Fruit fly (Drosophila melanogaster): ENCODE results near the gene CG14292.

CG14292 gene

DNA sequence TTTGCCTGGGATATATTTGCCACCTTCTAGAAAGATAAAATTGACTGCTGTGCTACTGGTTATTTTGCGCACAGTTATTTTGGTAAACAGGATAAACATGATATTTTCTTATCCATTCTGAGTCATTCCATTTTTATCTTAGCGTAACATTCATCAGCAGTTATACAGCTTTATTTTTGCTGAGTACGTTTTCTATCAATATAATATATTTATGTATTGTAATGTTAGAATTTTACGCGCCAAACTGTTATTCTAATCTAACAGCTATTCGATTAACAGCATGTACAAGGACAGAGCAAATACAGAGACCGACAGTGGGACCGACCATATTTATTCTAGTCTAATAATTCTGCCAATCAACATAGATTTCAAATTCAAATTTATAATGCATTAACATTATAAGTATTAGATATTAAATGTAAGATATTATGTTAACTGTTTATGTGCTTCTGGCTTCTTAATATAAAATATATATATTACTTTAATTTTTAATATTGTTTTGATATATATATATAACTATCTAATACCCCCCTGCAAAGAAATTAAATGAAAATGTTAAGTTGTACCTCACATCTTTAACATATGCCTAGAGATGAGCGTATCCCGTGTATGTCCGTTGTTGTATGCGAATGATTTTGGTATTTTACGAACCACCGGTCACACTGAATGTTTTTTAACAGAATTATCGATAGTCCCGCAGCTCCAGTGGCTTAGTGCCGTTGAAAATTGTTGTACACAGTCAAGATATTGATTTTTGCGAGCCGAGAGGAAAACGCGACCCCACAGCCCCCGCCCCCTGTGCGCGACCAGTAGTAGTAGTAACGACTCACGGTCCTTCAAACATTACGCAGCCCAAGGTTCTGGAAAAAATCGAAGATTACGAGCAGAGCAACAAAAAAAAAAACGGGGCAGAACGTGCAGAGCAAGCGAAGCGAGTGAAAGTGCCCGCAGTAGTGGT, 745 bp upstream of the CG14292 start, which contains the start of gene EndoA (continued):
- TF ChIP-seq MESR4 (GFP tag; optimal IDR thresholded peaks at IDR 0.05): peak; percentile 95
- TF ChIP-seq gsb (GFP tag; IDR thresholded peaks at IDR 0.05): 0 out of 2 replicates have a peak, but pooled peaks have one; percentile 19
- TF ChIP-seq CG6683 (GFP tag; optimal IDR thresholded peaks at IDR 0.05): no peak
- TF ChIP-seq onecut (GFP tag; IDR thresholded peaks at IDR 0.05): peak; percentile 100
- TF ChIP-seq Fer1 (GFP tag; optimal IDR thresholded peaks at IDR 0.05): peak; percentile 58
- TF ChIP-seq grn (GFP tag; optimal IDR thresholded peaks at IDR 0.05): no peak
- TF ChIP-seq wek (GFP tag; optimal IDR thresholded peaks at IDR 0.05): no peak
- TF ChIP-seq CG17359 (tag; optimal IDR thresholded peaks at IDR 0.05): peak; percentile 42
- TF ChIP-seq CG10654 (GFP tag; optimal IDR thresholded peaks at IDR 0.05): peak; percentile 33
- TF ChIP-seq CG1233 (GFP tag; optimal IDR thresholded peaks at IDR 0.05): peak; percentile 31
- peak; percentile 58 for TF ChIP-seq CG13424 (tag; optimal IDR thresholded peaks at IDR 0.05)
- peak; percentile 43 for TF ChIP-seq Ets97D (GFP tag; optimal IDR thresholded peaks at IDR 0.05)
- TF ChIP-seq Dbx (GFP tag; IDR thresholded peaks at IDR 0.05): 0 out of 3 replicates have a peak, but pooled peaks have one; percentile 52
- TF ChIP-seq jumu (GFP tag; optimal IDR thresholded peaks at IDR 0.05): peak; percentile 16
- peak; percentile 67 for TF ChIP-seq gfzf (GFP tag; optimal IDR thresholded peaks at IDR 0.05)
- TF ChIP-seq BtbVII (GFP tag; optimal IDR thresholded peaks at IDR 0.05): no peak
- no peak for TF ChIP-seq CG43689 (GFP tag; IDR thresholded peaks at IDR 0.05)
- 0 out of 2 replicates have a peak, but pooled peaks have one; percentile 7 for TF ChIP-seq CG9215 (GFP tag; IDR thresholded peaks at IDR 0.05)
- peak; percentile 36 for TF ChIP-seq Antp (GFP tag; optimal IDR thresholded peaks at IDR 0.05)
- TF ChIP-seq crol (GFP tag; IDR thresholded peaks at IDR 0.05): peak; percentile 58
- peak in 1 of 2 experiments; percentile 54 for TF ChIP-seq dpn (GFP tag; optimal IDR thresholded peaks at IDR 0.05)
- TF ChIP-seq CG6175 (GFP tag; IDR thresholded peaks at IDR 0.05): no peak
- no peak for TF ChIP-seq danr (GFP tag; IDR thresholded peaks at IDR 0.05)
- peak; percentile 78 for TF ChIP-seq Nf-YC (tag; optimal IDR thresholded peaks at IDR 0.05)
- peak; percentile 53 for TF ChIP-seq CG13894 (tag; optimal IDR thresholded peaks at IDR 0.05)
- TF ChIP-seq CG15269 (tag; optimal IDR thresholded peaks at IDR 0.05): peak; percentile 60
- TF ChIP-seq Bgb (GFP tag; IDR thresholded peaks at IDR 0.05; ENCODE audit: partially characterized antibody): peak; percentile 86
- no peak for TF ChIP-seq CG10462 (GFP tag; optimal IDR thresholded peaks at IDR 0.05)
- TF ChIP-seq mirr (GFP tag; optimal IDR thresholded peaks at IDR 0.05): no peak
- peak; percentile 24; the same call in 1 of the 2 replicates for TF ChIP-seq lmd (GFP tag; IDR thresholded peaks at IDR 0.05)
- no peak for TF ChIP-seq ssp (GFP tag; IDR thresholded peaks at IDR 0.05)
- peak; percentile 50 for TF ChIP-seq D19A (tag; optimal IDR thresholded peaks at IDR 0.05)
- peak; percentile 65 for TF ChIP-seq CG2116 (GFP tag; optimal IDR thresholded peaks at IDR 0.05)
- TF ChIP-seq ab (GFP tag; optimal IDR thresholded peaks at IDR 0.05): no peak
- no peak for TF ChIP-seq CG3726 (GFP tag; IDR thresholded peaks at IDR 0.05)
- TF ChIP-seq CG9817 (tag; optimal IDR thresholded peaks at IDR 0.05): no peak
- peak; percentile 21; the same call in 1 of the 2 replicates for TF ChIP-seq CG2129 (GFP tag; IDR thresholded peaks at IDR 0.05; ENCODE audit: partially characterized antibody)
- peak; percentile 70 for TF ChIP-seq CG1603 (tag; optimal IDR thresholded peaks at IDR 0.05)
- no peak for TF ChIP-seq CG18764 (GFP tag; optimal IDR thresholded peaks at IDR 0.05)
- TF ChIP-seq Gsc (GFP tag; IDR thresholded peaks at IDR 0.05): no peak
- TF ChIP-seq CG15601 (tag; optimal IDR thresholded peaks at IDR 0.05): peak; percentile 40
- TF ChIP-seq MTF-1 (GFP tag; optimal IDR thresholded peaks at IDR 0.05; ENCODE audit: borderline replicate concordance): no peak
- TF ChIP-seq stwl (tag; optimal IDR thresholded peaks at IDR 0.05): peak; percentile 78
- peak; percentile 79 for TF ChIP-seq YL-1 (GFP tag; optimal IDR thresholded peaks at IDR 0.05)
- TF ChIP-seq ranshi (GFP tag; IDR thresholded peaks at IDR 0.05): peak; percentile 28; the same call in 1 of the 2 replicates
- TF ChIP-seq Sox100B (GFP tag; optimal IDR thresholded peaks at IDR 0.05): peak; percentile 22
- TF ChIP-seq CG8089 (GFP tag; optimal IDR thresholded peaks at IDR 0.05): no peak
- no peak for TF ChIP-seq cwo (GFP tag; optimal IDR thresholded peaks at IDR 0.05)
